Fruit fly (Drosophila melanogaster): ENCODE results near the gene CG31140.

The CG31140 gene

dm6 chr3R:23958091-23958838 is 4.7 kb upstream of the CG31140 start, which contains the start of the genes GluProRS and AP-1sigma (continued):
- peak; percentile 89; the same call in 1 of the 2 replicates for TF ChIP-seq CG32767 (GFP tag; IDR thresholded peaks at IDR 0.05)
- peak; percentile 85 for TF ChIP-seq HmgD (GFP tag; optimal IDR thresholded peaks at IDR 0.05)
- peak; percentile 89 for TF ChIP-seq sug (tag; optimal IDR thresholded peaks at IDR 0.05)
- peak; percentile 72 for TF ChIP-seq CG9437 (GFP tag; optimal IDR thresholded peaks at IDR 0.05)
- peak; percentile 80 for TF ChIP-seq CG15514 (GFP tag; optimal IDR thresholded peaks at IDR 0.05)
- TF ChIP-seq E2f1 (GFP tag; IDR thresholded peaks at IDR 0.05): peak; percentile 96
- TF ChIP-seq gsb (GFP tag; IDR thresholded peaks at IDR 0.05): peak; percentile 90
- TF ChIP-seq YL-1 (GFP tag; optimal IDR thresholded peaks at IDR 0.05): peak; percentile 81
- TF ChIP-seq gcm (GFP tag; optimal IDR thresholded peaks at IDR 0.05): peak; percentile 81
- TF ChIP-seq CG31365 (tag; optimal IDR thresholded peaks at IDR 0.05): peak; percentile 32
- TF ChIP-seq CG8089 (GFP tag; optimal IDR thresholded peaks at IDR 0.05): peak; percentile 69
- peak; percentile 80 for TF ChIP-seq cwo (GFP tag; optimal IDR thresholded peaks at IDR 0.05)
- TF ChIP-seq Mrtf (GFP tag; IDR thresholded peaks at IDR 0.05): peak; percentile 95
- peak; percentile 65 for TF ChIP-seq Nf-YB (GFP tag; optimal IDR thresholded peaks at IDR 0.05)
- TF ChIP-seq chm (GFP tag; IDR thresholded peaks at IDR 0.05): peak; percentile 93
- peak; percentile 69 for TF ChIP-seq CG8478 (optimal IDR thresholded peaks at IDR 0.05)
- TF ChIP-seq MESR4 (GFP tag; optimal IDR thresholded peaks at IDR 0.05): peak; percentile 94
- TF ChIP-seq CG9817 (tag; optimal IDR thresholded peaks at IDR 0.05): peak; percentile 94
- peak; percentile 98 for TF ChIP-seq CG34422 (GFP tag; IDR thresholded peaks at IDR 0.05)
- TF ChIP-seq CG12299 (tag; optimal IDR thresholded peaks at IDR 0.05): peak; percentile 69
- TF ChIP-seq CG11695 (GFP tag; IDR thresholded peaks at IDR 0.05): peak; percentile 92
- TF ChIP-seq CG4854 (GFP tag; optimal IDR thresholded peaks at IDR 0.05): peak; percentile 79
- peak; percentile 89 for TF ChIP-seq vfl (GFP tag; optimal IDR thresholded peaks at IDR 0.05)
- TF ChIP-seq CG6689 (GFP tag; IDR thresholded peaks at IDR 0.05): peak; percentile 94
- TF ChIP-seq CG1792 (GFP tag; optimal IDR thresholded peaks at IDR 0.05): peak; percentile 31
- TF ChIP-seq unpg (GFP tag; optimal IDR thresholded peaks at IDR 0.05): peak; percentile 90
- peak; percentile 58 for TF ChIP-seq CG8359 (GFP tag; optimal IDR thresholded peaks at IDR 0.05; ENCODE audit: borderline replicate concordance)
- TF ChIP-seq CG34376 (GFP tag; optimal IDR thresholded peaks at IDR 0.05): peak; percentile 67
- peak; percentile 83 for TF ChIP-seq GATAe (GFP tag; conservative IDR thresholded peaks at IDR 0.05)
- TF ChIP-seq fd96Cb (tag; optimal IDR thresholded peaks at IDR 0.05): peak; percentile 91
- peak; percentile 86 for TF ChIP-seq HLH54F (GFP tag; optimal IDR thresholded peaks at IDR 0.05)
- peak; percentile 93 for TF ChIP-seq CG14860 (GFP tag; IDR thresholded peaks at IDR 0.05; ENCODE audit: partially characterized antibody)
- peak; percentile 82 for TF ChIP-seq Fer2 (tag; optimal IDR thresholded peaks at IDR 0.05)
- peak; percentile 80 for TF ChIP-seq Camta (GFP tag; optimal IDR thresholded peaks at IDR 0.05)
- TF ChIP-seq CG2889 (GFP tag; IDR thresholded peaks at IDR 0.05): peak; percentile 92
- peak; percentile 87 for TF ChIP-seq CG15269 (tag; optimal IDR thresholded peaks at IDR 0.05)
- peak; percentile 94 for TF ChIP-seq sna (GFP tag; IDR thresholded peaks at IDR 0.05; ENCODE audit: partially characterized antibody)
- TF ChIP-seq slbo (GFP tag; IDR thresholded peaks at IDR 0.05): peak; percentile 98
- peak; percentile 82 for TF ChIP-seq onecut (GFP tag; IDR thresholded peaks at IDR 0.05)
- TF ChIP-seq jing (GFP tag; optimal IDR thresholded peaks at IDR 0.05): peak; percentile 74
- TF ChIP-seq odd (GFP tag; optimal IDR thresholded peaks at IDR 0.05): peak; percentile 63
- peak; percentile 87 for TF ChIP-seq CG18262 (tag; optimal IDR thresholded peaks at IDR 0.05)
- peak; percentile 74 for TF ChIP-seq tap (tag; optimal IDR thresholded peaks at IDR 0.05)
- TF ChIP-seq prd (optimal IDR thresholded peaks at IDR 0.05): no peak
- TF ChIP-seq prd (GFP tag; IDR thresholded peaks at IDR 0.05): peak; percentile 98
- peak; percentile 94 for TF ChIP-seq klu (GFP tag; IDR thresholded peaks at IDR 0.05)
- TF ChIP-seq ara (GFP tag; IDR thresholded peaks at IDR 0.05): peak; percentile 93
- no peak for TF ChIP-seq br (optimal IDR thresholded peaks at IDR 0.05)
- peak; percentile 85 for TF ChIP-seq Adf1 (GFP tag; IDR thresholded peaks at IDR 0.05)
- TF ChIP-seq CG32772 (GFP tag; IDR thresholded peaks at IDR 0.05): peak; percentile 97

Data from whole organism, embryonic.